Fruit fly (Drosophila melanogaster) whole organism, embryonic: ENCODE results near the gene CG5050.
A peak's percentile ranks its signal among the peaks of the same experiment; 100 is the strongest.

ENCODE experiments used
- Ada2b ChIP-seq: fragments of 200-800 bp; sonication (Bioruptor generic); IDR thresholded peaks from 2 replicates; pipeline ENCODE4 v1.3.6; 2022; ENCODE audit warnings: missing biosample characterization, missing genetic modification characterization
- Bdp1 ChIP-seq: fragments of 200-800 bp; sonication (Bioruptor generic); optimal IDR thresholded peaks from 3 replicates; lab custom pipeline; 2016; ENCODE audit warnings: missing biosample characterization, missing genetic modification characterization
- CG10431 ChIP-seq: fragments of 200-800 bp; sonication (Bioruptor generic); optimal IDR thresholded peaks from 3 replicates; lab custom pipeline; 2018; ENCODE audit warnings: missing biosample characterization, mild to moderate bottlenecking, missing genetic modification characterization
- CG11560 ChIP-seq: fragments of 200-800 bp; sonication (Bioruptor generic); IDR thresholded peaks from 3 replicates; pipeline ENCODE4 v1.3.6; 2022; ENCODE audit warnings: missing biosample characterization, missing genetic modification characterization
- CG11695 ChIP-seq: fragments of 200-800 bp; sonication (Bioruptor generic); IDR thresholded peaks from 3 replicates; pipeline ENCODE4 v1.3.6; 2022; ENCODE audit warnings: missing biosample characterization, missing genetic modification characterization
- CG12769 ChIP-seq: fragments of 200-800 bp; sonication (Bioruptor generic); optimal IDR thresholded peaks from 2 replicates; lab custom pipeline; 2019; ENCODE audit warnings: missing biosample characterization, mild to moderate bottlenecking, missing genetic modification characterization, moderate library complexity
- CG14710 ChIP-seq: fragments of 200-800 bp; sonication (Bioruptor generic); optimal IDR thresholded peaks from 3 replicates; lab custom pipeline; 2019; ENCODE audit warnings: missing biosample characterization, mild to moderate bottlenecking, missing genetic modification characterization, moderate library complexity
- CG14860 ChIP-seq: fragments of 200-800 bp; sonication (Bioruptor generic); IDR thresholded peaks from 3 replicates; pipeline ENCODE4 v1.3.6; 2022; ENCODE audit warnings: missing biosample characterization, missing genetic modification characterization; ENCODE audit not compliant: partially characterized antibody
- CG1647 ChIP-seq: fragments of 200-800 bp; sonication (Bioruptor generic); optimal IDR thresholded peaks from 3 replicates; lab custom pipeline; 2016; ENCODE audit warnings: missing biosample characterization, missing genetic modification characterization
- CG17361 ChIP-seq: fragments of 200-800 bp; sonication (Bioruptor generic); IDR thresholded peaks from 3 replicates; pipeline ENCODE4 v1.3.6; 2022; ENCODE audit warnings: missing biosample characterization, missing genetic modification characterization
- CG17612 ChIP-seq: fragments of 200-800 bp; sonication (Bioruptor generic); IDR thresholded peaks from 2 replicates; pipeline ENCODE4 v1.3.6; 2022; ENCODE audit warnings: missing biosample characterization, missing genetic modification characterization
- CG17802 ChIP-seq: fragments of 200-800 bp; sonication (Bioruptor generic); optimal IDR thresholded peaks from 2 replicates; lab custom pipeline; 2018; ENCODE audit warnings: missing biosample characterization, mild to moderate bottlenecking, missing genetic modification characterization, moderate library complexity
- CG18011 ChIP-seq: fragments of 200-800 bp; sonication (Bioruptor generic); optimal IDR thresholded peaks from 2 replicates; lab custom pipeline; 2017; ENCODE audit warnings: missing biosample characterization, missing genetic modification characterization, mild to moderate bottlenecking, moderate library complexity, missing genotype
- CG2129 ChIP-seq: fragments of 200-800 bp; sonication (Bioruptor generic); IDR thresholded peaks from 2 replicates; pipeline ENCODE4 v1.3.6; 2022; ENCODE audit warnings: missing biosample characterization, missing genetic modification characterization; ENCODE audit not compliant: partially characterized antibody
- CG2678 ChIP-seq: fragments of 200-800 bp; sonication (Bioruptor generic); optimal IDR thresholded peaks from 3 replicates; lab custom pipeline; 2019; ENCODE audit warnings: missing biosample characterization, mild to moderate bottlenecking, missing genetic modification characterization, moderate library complexity
- CG2712 ChIP-seq: fragments of 200-800 bp; optimal IDR thresholded peaks from 3 replicates; lab custom pipeline; 2019; ENCODE audit warnings: missing biosample characterization, mild to moderate bottlenecking, missing genetic modification characterization, moderate library complexity
- CG3163 ChIP-seq: fragments of 200-800 bp; sonication (Bioruptor generic); optimal IDR thresholded peaks from 3 replicates; lab custom pipeline; 2016; ENCODE audit warnings: missing biosample characterization, missing genetic modification characterization
- CG34422 ChIP-seq: fragments of 200-800 bp; sonication (Bioruptor generic); IDR thresholded peaks from 3 replicates; pipeline ENCODE4 v1.3.6; 2022; ENCODE audit warnings: missing biosample characterization, missing genetic modification characterization
- CG3847 ChIP-seq: fragments of 200-800 bp; sonication (Bioruptor generic); IDR thresholded peaks from 2 replicates; pipeline ENCODE4 v1.3.6; 2022; ENCODE audit warnings: missing biosample characterization, missing genetic modification characterization
- CG4328 ChIP-seq: fragments of 200-800 bp; sonication (Bioruptor generic); optimal IDR thresholded peaks from 3 replicates; lab custom pipeline; 2017; ENCODE audit warnings: missing biosample characterization, missing genetic modification reagents, missing genetic modification characterization
- CG4617 ChIP-seq: fragments of 200-800 bp; sonication (Bioruptor generic); optimal IDR thresholded peaks from 3 replicates; lab custom pipeline; 2016; ENCODE audit warnings: missing biosample characterization, missing genetic modification characterization, borderline replicate concordance
- CG7556 ChIP-seq: fragments of 200-800 bp; sonication (Bioruptor generic); optimal IDR thresholded peaks from 2 replicates; lab custom pipeline; 2017; ENCODE audit warnings: missing biosample characterization, mild to moderate bottlenecking, missing genetic modification characterization
- CG7928 ChIP-seq: fragments of 200-800 bp; sonication (Bioruptor generic); optimal IDR thresholded peaks from 2 replicates; lab custom pipeline; 2017; ENCODE audit warnings: missing biosample characterization, mild to moderate bottlenecking, missing genetic modification characterization
- Dek ChIP-seq: fragments of 200-800 bp; sonication (Bioruptor generic); optimal IDR thresholded peaks from 3 replicates; lab custom pipeline; 2019; ENCODE audit warnings: missing biosample characterization, mild to moderate bottlenecking, missing genetic modification characterization, moderate library complexity
- Drgx ChIP-seq: fragments of 200-800 bp; sonication (Bioruptor generic); IDR thresholded peaks from 2 replicates; pipeline ENCODE4 v1.3.6; 2022; ENCODE audit warnings: missing biosample characterization, missing genetic modification characterization
- HLHmδ ChIP-seq: fragments of 200-800 bp; sonication (Bioruptor generic); optimal IDR thresholded peaks from 2 replicates; lab custom pipeline; 2018; ENCODE audit warnings: missing biosample characterization, mild to moderate bottlenecking, missing genetic modification characterization, moderate library complexity
- Hey ChIP-seq: fragments of 200-800 bp; sonication (Bioruptor generic); optimal IDR thresholded peaks from 3 replicates; lab custom pipeline; 2018; ENCODE audit warnings: missing biosample characterization, mild to moderate bottlenecking, missing genetic modification characterization
- Hr78 ChIP-seq, 2 experiments: fragments of 200-800 bp in 1 of 2; fragments of >200 bp in 1 of 2; sonication (Bioruptor generic) in 1 of 2; optimal IDR thresholded peaks; 2 replicates each; lab custom pipeline; 2017 to 2019; ENCODE audit warnings: missing biosample characterization in 2 of 2, missing genetic modification characterization in 2 of 2, mild to moderate bottlenecking in 1 of 2, moderate library complexity in 1 of 2
- Jarid2 ChIP-seq: fragments of 200-800 bp; sonication (Bioruptor generic); optimal IDR thresholded peaks from 3 replicates; lab custom pipeline; 2017; ENCODE audit warnings: mild to moderate bottlenecking, missing biosample characterization, missing genetic modification reagents, missing genetic modification characterization
- Rx ChIP-seq: fragments of 200-800 bp; sonication (Bioruptor generic); IDR thresholded peaks from 2 replicates; pipeline ENCODE4 v1.3.6; 2022; ENCODE audit warnings: missing biosample characterization, missing genetic modification characterization
- Sin3A ChIP-seq: fragments of >200 bp; optimal IDR thresholded peaks from 2 replicates; lab custom pipeline; 2018
- Six4 ChIP-seq: fragments of 200-800 bp; sonication (Bioruptor generic); optimal IDR thresholded peaks from 2 replicates; lab custom pipeline; 2016; ENCODE audit warnings: missing biosample characterization, missing genetic modification characterization
- Xbp1 ChIP-seq: fragments of 200-800 bp; sonication (Bioruptor generic); optimal IDR thresholded peaks from 3 replicates; lab custom pipeline; 2016; ENCODE audit warnings: missing biosample characterization, mild to moderate bottlenecking, missing genetic modification characterization
- bcd ChIP-seq: fragments of 200-800 bp; sonication (Bioruptor generic); optimal IDR thresholded peaks from 2 replicates; lab custom pipeline; 2017; ENCODE audit warnings: missing biosample characterization, mild to moderate bottlenecking, missing genetic modification characterization
- chinmo ChIP-seq: fragments of 200-800 bp; sonication (Bioruptor generic); IDR thresholded peaks from 4 replicates; pipeline ENCODE4 v1.3.6; 2022; ENCODE audit warnings: missing biosample characterization, missing genetic modification characterization; ENCODE audit not compliant: partially characterized antibody
- dimm ChIP-seq: fragments of 200-800 bp; sonication (Bioruptor generic); IDR thresholded peaks from 2 replicates; pipeline ENCODE4 v1.3.6; 2022; ENCODE audit warnings: missing biosample characterization, missing genetic modification characterization
- h ChIP-seq: fragments of >200 bp; optimal IDR thresholded peaks from 2 replicates; lab custom pipeline; 2017
- lbe ChIP-seq: fragments of 200-800 bp; sonication (Bioruptor generic); optimal IDR thresholded peaks from 2 replicates; lab custom pipeline; 2016; ENCODE audit warnings: missing biosample characterization, mild to moderate bottlenecking, missing genetic modification characterization
- nerfin-1 ChIP-seq: fragments of 200-800 bp; sonication (Bioruptor generic); optimal IDR thresholded peaks from 3 replicates; lab custom pipeline; 2019; ENCODE audit warnings: missing biosample characterization, mild to moderate bottlenecking, missing genetic modification characterization, moderate library complexity
- nmo ChIP-seq: fragments of 200-800 bp; sonication (Bioruptor generic); optimal IDR thresholded peaks from 2 replicates; lab custom pipeline; 2018; ENCODE audit warnings: missing biosample characterization, mild to moderate bottlenecking, missing genetic modification characterization, moderate library complexity
- p53 ChIP-seq: fragments of 200-800 bp; sonication (Bioruptor generic); optimal IDR thresholded peaks from 2 replicates; lab custom pipeline; 2016; ENCODE audit warnings: missing biosample characterization, missing genetic modification characterization
- pros ChIP-seq: fragments of 200-800 bp; sonication (Bioruptor generic); optimal IDR thresholded peaks from 3 replicates; lab custom pipeline; 2019; ENCODE audit warnings: missing biosample characterization, mild to moderate bottlenecking, missing genetic modification characterization, moderate library complexity
- run ChIP-seq: fragments of 200-800 bp; sonication (Bioruptor generic); optimal IDR thresholded peaks from 3 replicates; lab custom pipeline; 2018; ENCODE audit warnings: missing biosample characterization, mild to moderate bottlenecking, missing genetic modification characterization
- sd ChIP-seq: fragments of 200-800 bp; sonication (Bioruptor generic); optimal IDR thresholded peaks from 3 replicates; lab custom pipeline; 2018; ENCODE audit warnings: missing biosample characterization, mild to moderate bottlenecking, missing genetic modification characterization, moderate library complexity
- sens-2 ChIP-seq: fragments of 200-800 bp; sonication (Bioruptor generic); IDR thresholded peaks from 2 replicates; pipeline ENCODE4 v1.3.6; 2022; ENCODE audit warnings: missing biosample characterization, missing genetic modification characterization
- sob ChIP-seq: fragments of 200-800 bp; sonication (Bioruptor generic); IDR thresholded peaks from 2 replicates; pipeline ENCODE4 v1.3.6; 2022; ENCODE audit warnings: missing biosample characterization, missing genetic modification characterization
- sug ChIP-seq: fragments of 200-800 bp; optimal IDR thresholded peaks from 2 replicates; lab custom pipeline; 2019; ENCODE audit warnings: missing biosample characterization, mild to moderate bottlenecking, missing genetic modification characterization, moderate library complexity
- yki ChIP-seq: fragments of >200 bp; optimal IDR thresholded peaks from 3 replicates; lab custom pipeline; 2018

The CG5050 gene

DNA sequence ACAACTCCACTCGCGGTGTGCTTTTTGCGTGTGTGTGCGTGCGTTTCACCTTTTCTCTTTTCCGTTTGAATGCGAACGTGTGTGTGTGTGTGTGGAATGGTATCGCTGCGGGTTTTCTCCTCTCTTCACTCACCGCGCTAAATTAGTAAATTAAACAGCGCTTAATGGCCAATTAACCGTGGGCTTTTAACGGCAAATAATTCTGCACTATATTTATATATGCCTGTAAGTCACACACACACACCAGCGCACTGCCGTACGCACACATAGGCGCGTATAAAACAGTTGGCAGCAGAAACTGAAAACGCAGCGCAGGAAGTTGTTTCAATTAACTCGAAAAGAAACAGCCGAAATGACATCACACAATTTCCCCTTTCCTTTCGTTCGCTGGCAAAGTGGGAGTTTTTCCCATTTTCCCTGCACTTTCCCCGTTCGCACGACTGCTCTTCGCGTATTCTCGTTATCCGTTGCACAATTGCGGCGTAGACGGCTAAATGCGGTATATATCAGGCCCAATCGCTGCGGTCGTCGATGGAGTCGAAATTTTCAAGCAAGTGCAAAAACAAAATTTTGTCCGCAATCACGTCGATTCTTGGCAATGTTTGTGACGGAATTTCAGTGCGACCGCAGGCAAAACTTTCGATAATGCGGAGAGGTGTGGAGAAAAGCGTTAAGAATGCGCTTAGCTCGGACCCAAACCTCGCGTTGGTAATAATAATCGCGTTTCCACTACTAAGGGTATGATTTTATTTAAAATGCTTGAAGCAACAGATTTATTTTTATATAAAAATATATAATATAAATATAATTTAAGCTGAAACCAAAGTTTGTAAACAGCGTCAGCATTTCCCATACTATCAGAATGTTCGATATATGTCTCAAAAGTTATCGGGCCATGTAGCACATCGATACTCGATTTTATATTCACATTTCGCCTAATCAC, 20.1 kb downstream of the CG5050 start, which contains the start of gene BicD:
BicD (minus strand) TSS at position 634 of the 943 bp plus-strand sequence.
- TF ChIP-seq chinmo (GFP tag; lab: Robert Waterston, UW) = 0 out of 4 replicates have a peak, but pooled peaks have one; percentile 62
- TF ChIP-seq Hey (tag; lab: Kevin White, UChicago) = no peak
- TF ChIP-seq CG10431 (GFP tag; lab: Kevin White, UChicago) = peak; percentile 61
- TF ChIP-seq CG34422 (GFP tag; lab: Robert Waterston, UW) = peak; percentile 59; the same call in 1 of the 3 replicates
- no peak for TF ChIP-seq dimm
- TF ChIP-seq CG11695 (GFP tag; lab: Robert Waterston, UW) = 0 out of 3 replicates have a peak, but pooled peaks have one; percentile 15
- no peak for TF ChIP-seq Ada2b
- peak; percentile 9 for TF ChIP-seq Sin3A (lab: Kevin White, UChicago)
- peak; percentile 60 for TF ChIP-seq CG2712 (tag; lab: Kevin White, UChicago)
- peak; percentile 99 for TF ChIP-seq nerfin-1 (tag; lab: Kevin White, UChicago)
- peak; percentile 5 for TF ChIP-seq CG3163
- no peak for TF ChIP-seq pros (GFP tag; lab: Kevin White, UChicago)
- TF ChIP-seq lbe (GFP tag; lab: Kevin White, UChicago) = peak; percentile 37
- TF ChIP-seq CG18011 (GFP tag; lab: Kevin White, UChicago) = no peak
- peak; percentile 54 for TF ChIP-seq CG12769
- TF ChIP-seq Xbp1 (GFP tag; lab: Kevin White, UChicago) = no peak
- peak; percentile 24 for TF ChIP-seq Dek
- TF ChIP-seq nmo (GFP tag; lab: Kevin White, UChicago) = peak; percentile 89
- TF ChIP-seq sug (tag; lab: Kevin White, UChicago) = peak; percentile 30
- TF ChIP-seq CG1647 = no peak
- no peak for TF ChIP-seq Drgx (GFP tag; lab: Robert Waterston, UW)
- TF ChIP-seq sens-2 (GFP tag; lab: Robert Waterston, UW) = no peak
- peak; percentile 98 for TF ChIP-seq sd (tag; lab: Kevin White, UChicago)
- TF ChIP-seq Bdp1 (GFP tag; lab: Kevin White, UChicago) = peak; percentile 31
- TF ChIP-seq h (lab: Kevin White, UChicago) = no peak
- peak; percentile 54 for TF ChIP-seq CG14860 (GFP tag; lab: Robert Waterston, UW)
- peak; percentile 26; the same call in 1 of the 2 replicates for TF ChIP-seq sob (GFP tag; lab: Robert Waterston, UW)
- TF ChIP-seq CG3847 = no peak
- peak; percentile 66 for TF ChIP-seq p53
- TF ChIP-seq CG17612 (GFP tag; lab: Robert Waterston, UW) = 0 out of 2 replicates have a peak, but pooled peaks have one; percentile 7
- peak; percentile 12 for TF ChIP-seq run (tag; lab: Kevin White, UChicago)
- peak; percentile 29 for TF ChIP-seq CG2678 (tag; lab: Kevin White, UChicago)
- no peak for TF ChIP-seq bcd
- no peak for TF ChIP-seq Six4 (GFP tag; lab: Kevin White, UChicago)
- TF ChIP-seq CG17361 (GFP tag; lab: Robert Waterston, UW) = 0 out of 3 replicates have a peak, but pooled peaks have one; percentile 36
- TF ChIP-seq CG4617 (GFP tag; lab: Kevin White, UChicago) = peak; percentile 38
- peak; percentile 76 for TF ChIP-seq CG14710
- peak; percentile 65 for TF ChIP-seq Jarid2
- peak; percentile 97 for TF ChIP-seq CG11560 (tag; lab: Robert Waterston, UW)
- no peak for TF ChIP-seq CG7556 (GFP tag; lab: Kevin White, UChicago)
- TF ChIP-seq CG7928 (GFP tag; lab: Kevin White, UChicago) = peak; percentile 11
- no peak for TF ChIP-seq CG4328
- no peak for TF ChIP-seq Rx (GFP tag; lab: Robert Waterston, UW)
- TF ChIP-seq CG17802 (tag; lab: Kevin White, UChicago) = peak; percentile 46
- TF ChIP-seq Hr78 (GFP tag; optimal IDR thresholded peaks at IDR 0.05; lab: Kevin White, UChicago) = no peak
- no peak for TF ChIP-seq yki (lab: Kevin White, UChicago)
- TF ChIP-seq CG2129 (GFP tag; lab: Robert Waterston, UW) = no peak
- peak; percentile 24 for TF ChIP-seq HLHmδ (GFP tag; lab: Kevin White, UChicago)
